Fruit fly (Drosophila melanogaster) whole organism, embryonic: ENCODE measurements around the gene CG13088.

Source experiments
- CG11696 ChIP-seq: fragments of 200-800 bp; sonication (Bioruptor generic); IDR thresholded peaks from 2 replicates; pipeline ENCODE4 v1.3.6; 2022; ENCODE audit warnings: missing biosample characterization, missing genetic modification characterization
- CG12071 ChIP-seq: fragments of 200-800 bp; sonication (Bioruptor generic); optimal IDR thresholded peaks from 3 replicates; lab custom pipeline; 2018; ENCODE audit warnings: missing biosample characterization, mild to moderate bottlenecking, missing genetic modification characterization
- CG1233 ChIP-seq: fragments of 200-800 bp; sonication (Bioruptor generic); optimal IDR thresholded peaks from 4 replicates; lab custom pipeline; 2018; ENCODE audit warnings: missing biosample characterization, mild to moderate bottlenecking, missing genetic modification characterization
- CG12769 ChIP-seq: fragments of 200-800 bp; sonication (Bioruptor generic); optimal IDR thresholded peaks from 2 replicates; lab custom pipeline; 2019; ENCODE audit warnings: missing biosample characterization, mild to moderate bottlenecking, missing genetic modification characterization, moderate library complexity
- CG14860 ChIP-seq: fragments of 200-800 bp; sonication (Bioruptor generic); IDR thresholded peaks from 3 replicates; pipeline ENCODE4 v1.3.6; 2022; ENCODE audit warnings: missing biosample characterization, missing genetic modification characterization; ENCODE audit not compliant: partially characterized antibody
- CG15601 ChIP-seq: fragments of 200-800 bp; sonication (Bioruptor generic); optimal IDR thresholded peaks from 3 replicates; lab custom pipeline; 2019; ENCODE audit warnings: missing biosample characterization, mild to moderate bottlenecking, missing genetic modification characterization, moderate library complexity
- CG17385 ChIP-seq: fragments of 200-800 bp; sonication (Bioruptor generic); optimal IDR thresholded peaks from 3 replicates; lab custom pipeline; 2018; ENCODE audit warnings: missing biosample characterization, mild to moderate bottlenecking, missing genetic modification characterization
- CG17568 ChIP-seq: fragments of 200-800 bp; sonication (Bioruptor generic); optimal IDR thresholded peaks from 2 replicates; lab custom pipeline; 2018; ENCODE audit warnings: missing biosample characterization, mild to moderate bottlenecking, missing genetic modification characterization, moderate library complexity
- CG17802 ChIP-seq: fragments of 200-800 bp; sonication (Bioruptor generic); optimal IDR thresholded peaks from 2 replicates; lab custom pipeline; 2018; ENCODE audit warnings: missing biosample characterization, mild to moderate bottlenecking, missing genetic modification characterization, moderate library complexity
- CG32772 ChIP-seq: fragments of 200-800 bp; sonication (Bioruptor generic); IDR thresholded peaks from 2 replicates; pipeline ENCODE4 v1.3.6; 2022; ENCODE audit warnings: missing biosample characterization, missing genetic modification characterization
- CG33557 ChIP-seq: fragments of 200-800 bp; sonication (Bioruptor generic); optimal IDR thresholded peaks from 2 replicates; lab custom pipeline; 2019; ENCODE audit warnings: missing biosample characterization, mild to moderate bottlenecking, missing genetic modification characterization, moderate library complexity
- CG6272 ChIP-seq: fragments of 200-800 bp; sonication (Bioruptor generic); IDR thresholded peaks from 2 replicates; pipeline ENCODE4 v1.3.6; 2022; ENCODE audit warnings: missing biosample characterization, missing genetic modification characterization
- CG7786 ChIP-seq: fragments of 200-800 bp; sonication (Bioruptor generic); optimal IDR thresholded peaks from 2 replicates; lab custom pipeline; 2016; ENCODE audit warnings: missing biosample characterization, missing genetic modification characterization
- CHES-1-like ChIP-seq: fragments of 200-800 bp; sonication (Bioruptor generic); optimal IDR thresholded peaks from 2 replicates; lab custom pipeline; 2016; ENCODE audit warnings: missing biosample characterization, missing genetic modification characterization
- Camta ChIP-seq: fragments of 200-800 bp; sonication (Bioruptor generic); optimal IDR thresholded peaks from 2 replicates; lab custom pipeline; 2016; ENCODE audit warnings: missing biosample characterization, missing genetic modification characterization
- CrebB ChIP-seq: fragments of 200-800 bp; sonication (Bioruptor generic); optimal IDR thresholded peaks from 3 replicates; lab custom pipeline; 2018; ENCODE audit warnings: missing biosample characterization, mild to moderate bottlenecking, missing genetic modification characterization
- Dfd ChIP-seq, 2 experiments: fragments of >200 bp; optimal IDR thresholded peaks; 2 replicates each; lab custom pipeline; 2017; ENCODE audit warnings: missing biosample characterization in 2 of 2, missing genetic modification characterization in 2 of 2
- Dip2 ChIP-seq: fragments of 200-800 bp; sonication (Bioruptor generic); IDR thresholded peaks from 2 replicates; pipeline ENCODE4 v1.3.6; 2022; ENCODE audit warnings: missing biosample characterization, missing genetic modification characterization
- Ets65A ChIP-seq: fragments of 200-800 bp; sonication (Bioruptor generic); peaks from one replicate; lab custom pipeline; 2016; ENCODE audit warnings: missing biosample characterization, missing genetic modification characterization
- HLH4C ChIP-seq: fragments of 200-800 bp; sonication (Bioruptor generic); IDR thresholded peaks from 3 replicates; pipeline ENCODE4 v1.3.6; 2022; ENCODE audit warnings: missing biosample characterization, missing genetic modification characterization; ENCODE audit not compliant: partially characterized antibody
- HLH54F ChIP-seq: fragments of 200-800 bp; sonication (Bioruptor generic); optimal IDR thresholded peaks from 3 replicates; lab custom pipeline; 2016; ENCODE audit warnings: missing biosample characterization, missing genetic modification characterization
- Hr3 ChIP-seq: fragments of 200-800 bp; sonication (Bioruptor generic); optimal IDR thresholded peaks from 3 replicates; lab custom pipeline; 2016; ENCODE audit warnings: missing biosample characterization, missing genetic modification characterization
- Lim3 ChIP-seq: fragments of 200-800 bp; sonication (Bioruptor generic); IDR thresholded peaks from 2 replicates; pipeline ENCODE4 v1.3.6; 2022; ENCODE audit warnings: missing biosample characterization, missing genetic modification characterization
- NC2α ChIP-seq: fragments of 200-800 bp; sonication (Bioruptor generic); optimal IDR thresholded peaks from 2 replicates; lab custom pipeline; 2016; ENCODE audit warnings: missing biosample characterization, missing genetic modification characterization
- NC2β ChIP-seq: fragments of 200-800 bp; sonication (Bioruptor generic); optimal IDR thresholded peaks from 2 replicates; lab custom pipeline; 2016; ENCODE audit warnings: missing biosample characterization, missing genetic modification characterization
- Nf-YA ChIP-seq: fragments of 200-800 bp; sonication (Bioruptor generic); IDR thresholded peaks from 2 replicates; pipeline ENCODE4 v1.3.6; 2022; ENCODE audit warnings: missing biosample characterization, missing genetic modification characterization
- Nf-YC ChIP-seq: fragments of 200-800 bp; optimal IDR thresholded peaks from 3 replicates; lab custom pipeline; 2019; ENCODE audit warnings: missing biosample characterization, mild to moderate bottlenecking, missing genetic modification characterization, moderate library complexity
- Rfx ChIP-seq: fragments of 200-800 bp; sonication (Bioruptor generic); IDR thresholded peaks from 2 replicates; pipeline ENCODE4 v1.3.6; 2022; ENCODE audit warnings: missing biosample characterization, missing genetic modification characterization
- Scr ChIP-seq: fragments of 200-800 bp; sonication (Bioruptor generic); IDR thresholded peaks from 2 replicates; pipeline ENCODE4 v1.3.6; 2022; ENCODE audit warnings: missing biosample characterization, missing genetic modification characterization; ENCODE audit not compliant: partially characterized antibody
- Xrp1 ChIP-seq: fragments of 200-800 bp; sonication (Bioruptor generic); IDR thresholded peaks from 2 replicates; pipeline ENCODE4 v1.3.6; 2022; ENCODE audit warnings: missing biosample characterization, missing genetic modification characterization
- az2 ChIP-seq: fragments of 200-800 bp; sonication (Bioruptor generic); optimal IDR thresholded peaks from 3 replicates; lab custom pipeline; 2016; ENCODE audit warnings: missing biosample characterization, missing genetic modification characterization
- bab2 ChIP-seq: fragments of 200-800 bp; sonication (Bioruptor generic); optimal IDR thresholded peaks from 2 replicates; lab custom pipeline; 2016; ENCODE audit warnings: missing biosample characterization, missing genetic modification characterization
- bbx ChIP-seq: fragments of 200-800 bp; sonication (Bioruptor generic); IDR thresholded peaks from 2 replicates; pipeline ENCODE4 v1.3.6; 2022; ENCODE audit warnings: missing biosample characterization, missing genetic modification characterization; ENCODE audit not compliant: partially characterized antibody
- bowl ChIP-seq: fragments of 200-800 bp; sonication (Bioruptor generic); IDR thresholded peaks from 2 replicates; pipeline ENCODE4 v1.3.6; 2022; ENCODE audit warnings: missing biosample characterization, missing genetic modification characterization
- btn ChIP-seq: fragments of 200-800 bp; sonication (Bioruptor generic); optimal IDR thresholded peaks from 2 replicates; lab custom pipeline; 2016; ENCODE audit warnings: missing biosample characterization, missing genetic modification characterization
- corto ChIP-seq: fragments of 200-800 bp; sonication (Bioruptor generic); optimal IDR thresholded peaks from 2 replicates; lab custom pipeline; 2016; ENCODE audit warnings: missing biosample characterization, mild to moderate bottlenecking, missing genetic modification characterization, moderate library complexity
- dmrt99B ChIP-seq: fragments of 200-800 bp; sonication (Bioruptor generic); optimal IDR thresholded peaks from 2 replicates; lab custom pipeline; 2018; ENCODE audit warnings: missing biosample characterization, mild to moderate bottlenecking, missing genetic modification characterization, moderate library complexity
- eve ChIP-seq, 2 experiments: fragments of >200 bp; optimal IDR thresholded peaks; 2 replicates each; lab custom pipeline; 2017; ENCODE audit warnings: missing biosample characterization in 2 of 2, missing genetic modification characterization in 2 of 2
- gcm2 ChIP-seq: fragments of 200-800 bp; sonication (Bioruptor generic); optimal IDR thresholded peaks from 2 replicates; lab custom pipeline; 2016; ENCODE audit warnings: missing biosample characterization, missing genetic modification characterization
- gsb-n ChIP-seq: fragments of 200-800 bp; sonication (Bioruptor generic); optimal IDR thresholded peaks from 3 replicates; lab custom pipeline; 2018; ENCODE audit warnings: missing biosample characterization, mild to moderate bottlenecking, missing genetic modification characterization
- hkb ChIP-seq, 2 experiments: fragments of 200-800 bp in 1 of 2; fragments of >200 bp in 1 of 2; sonication (Bioruptor generic) in 1 of 2; IDR thresholded peaks in 1 of 2; optimal IDR thresholded peaks in 1 of 2; 2 replicates each; pipeline versions ENCODE4 v1.3.6 to Lab custom; 2017 to 2022; ENCODE audit warnings: missing biosample characterization in 1 of 2, missing genetic modification characterization in 1 of 2
- klu ChIP-seq: fragments of 200-800 bp; sonication (Bioruptor generic); IDR thresholded peaks from 2 replicates; pipeline ENCODE4 v1.3.6; 2022; ENCODE audit warnings: missing biosample characterization, missing genetic modification characterization
- mld ChIP-seq: fragments of 200-800 bp; sonication (Bioruptor generic); IDR thresholded peaks from 3 replicates; pipeline ENCODE4 v1.3.6; 2022; ENCODE audit warnings: missing biosample characterization, missing genetic modification characterization; ENCODE audit not compliant: partially characterized antibody
- nom ChIP-seq: fragments of 200-800 bp; sonication (Bioruptor generic); optimal IDR thresholded peaks from 2 replicates; lab custom pipeline; 2017; ENCODE audit warnings: missing biosample characterization, missing genetic modification characterization, mild to moderate bottlenecking, moderate library complexity, missing genetic modification reagents
- peb ChIP-seq: fragments of 200-800 bp; sonication (Bioruptor generic); IDR thresholded peaks from 2 replicates; pipeline ENCODE4 v1.3.6; 2022; ENCODE audit warnings: missing biosample characterization, missing genetic modification characterization
- pros ChIP-seq: fragments of 200-800 bp; sonication (Bioruptor generic); optimal IDR thresholded peaks from 3 replicates; lab custom pipeline; 2019; ENCODE audit warnings: missing biosample characterization, mild to moderate bottlenecking, missing genetic modification characterization, moderate library complexity
- row ChIP-seq: fragments of 200-800 bp; sonication (Bioruptor generic); IDR thresholded peaks from 3 replicates; pipeline ENCODE4 v1.3.6; 2022; ENCODE audit warnings: missing biosample characterization, missing genetic modification characterization
- scrt ChIP-seq: fragments of 200-800 bp; sonication (Bioruptor generic); optimal IDR thresholded peaks from 2 replicates; lab custom pipeline; 2018; ENCODE audit warnings: missing biosample characterization, mild to moderate bottlenecking, missing genetic modification characterization, moderate library complexity
- sens ChIP-seq: fragments of 200-800 bp; sonication (Bioruptor generic); peaks from one replicate; lab custom pipeline; 2016; ENCODE audit warnings: missing biosample characterization, missing genetic modification characterization
- tgo ChIP-seq: fragments of 200-800 bp; sonication (Bioruptor generic); IDR thresholded peaks from 3 replicates; pipeline ENCODE4 v1.3.6; 2022; ENCODE audit warnings: missing biosample characterization, missing genetic modification characterization

Gene CG13088

dm6 chr2L:8481623-8482424 is 7.0 kb upstream of the CG13088 start, which contains the start of gene CG43796 (continued):
- no peak for TF ChIP-seq Dfd (GFP tag; optimal IDR thresholded peaks at IDR 0.05; lab: Kevin White, UChicago)
- no peak for TF ChIP-seq gcm2 (GFP tag; lab: Kevin White, UChicago)
- TF ChIP-seq pros: no peak
- no peak for TF ChIP-seq dmrt99B (tag; lab: Kevin White, UChicago)
- no peak for TF ChIP-seq NC2α (GFP tag; lab: Kevin White, UChicago)
- TF ChIP-seq CG32772 (GFP tag; lab: Robert Waterston, UW): no peak
- no peak for TF ChIP-seq NC2β (GFP tag; lab: Kevin White, UChicago)
- TF ChIP-seq nom (GFP tag; lab: Kevin White, UChicago): no peak
- TF ChIP-seq bowl (GFP tag; lab: Robert Waterston, UW): no peak
- TF ChIP-seq gsb-n: no peak
- TF ChIP-seq CG17568: no peak
- no peak for TF ChIP-seq CG1233
- peak; percentile 77 for TF ChIP-seq bbx (GFP tag; lab: Robert Waterston, UW)
- TF ChIP-seq mld (GFP tag; lab: Robert Waterston, UW): peak; percentile 76; the same call in 2 of the 3 replicates
- no peak for TF ChIP-seq CG7786 (GFP tag; lab: Kevin White, UChicago)
- no peak for TF ChIP-seq Rfx (GFP tag; lab: Robert Waterston, UW)
- TF ChIP-seq peb: no peak
- peak; percentile 60 for TF ChIP-seq CG14860 (GFP tag; lab: Robert Waterston, UW)
- TF ChIP-seq Nf-YA (GFP tag; lab: Robert Waterston, UW): no peak
- TF ChIP-seq eve (GFP tag; optimal IDR thresholded peaks at IDR 0.05; lab: Kevin White, UChicago): no peak
- TF ChIP-seq klu (GFP tag; lab: Robert Waterston, UW): no peak
- TF ChIP-seq corto (GFP tag; lab: Kevin White, UChicago): no peak
- TF ChIP-seq CG6272 (GFP tag; lab: Robert Waterston, UW): no peak
- no peak for TF ChIP-seq tgo (GFP tag; lab: Robert Waterston, UW)
- peak; percentile 68 for TF ChIP-seq HLH4C
- TF ChIP-seq row (GFP tag; lab: Robert Waterston, UW): no peak
- TF ChIP-seq Hr3: no peak
- no peak for TF ChIP-seq Ets65A (GFP tag; lab: Kevin White, UChicago)
- TF ChIP-seq bab2 (GFP tag; lab: Kevin White, UChicago): no peak
- no peak for TF ChIP-seq CG15601 (tag; lab: Kevin White, UChicago)
- no peak for TF ChIP-seq CG17802 (tag; lab: Kevin White, UChicago)
- TF ChIP-seq btn (GFP tag; lab: Kevin White, UChicago): no peak
- TF ChIP-seq HLH54F (GFP tag; lab: Kevin White, UChicago): no peak
- TF ChIP-seq CG33557: no peak
- no peak for TF ChIP-seq scrt (GFP tag; lab: Kevin White, UChicago)
- TF ChIP-seq sens (GFP tag; lab: Kevin White, UChicago): peak; percentile 81
- peak; percentile 65 for TF ChIP-seq Scr (GFP tag; lab: Robert Waterston, UW)
- no peak for TF ChIP-seq Dip2 (GFP tag; lab: Robert Waterston, UW)
- TF ChIP-seq hkb (optimal IDR thresholded peaks at IDR 0.05; lab: Kevin White, UChicago): no peak
- no peak for TF ChIP-seq hkb (GFP tag; IDR thresholded peaks at IDR 0.05; lab: Robert Waterston, UW)
- no peak for TF ChIP-seq CG12769 (tag; lab: Kevin White, UChicago)
- TF ChIP-seq CG11696 (GFP tag; lab: Robert Waterston, UW): no peak
- 0 out of 2 replicates have a peak, but pooled peaks have one; percentile 14 for TF ChIP-seq Xrp1 (GFP tag; lab: Robert Waterston, UW)
- no peak for TF ChIP-seq Camta
- no peak for TF ChIP-seq CHES-1-like (GFP tag; lab: Kevin White, UChicago)
- no peak for TF ChIP-seq Lim3 (GFP tag; lab: Robert Waterston, UW)
- TF ChIP-seq CrebB (tag; lab: Kevin White, UChicago): no peak
- no peak for TF ChIP-seq az2 (GFP tag; lab: Kevin White, UChicago)
- no peak for TF ChIP-seq Nf-YC (tag; lab: Kevin White, UChicago)
- TF ChIP-seq CG17385 (GFP tag; lab: Kevin White, UChicago): no peak
- TF ChIP-seq CG12071: no peak
